Fruit fly (Drosophila melanogaster): ENCODE measurements around the gene Jasper.

The Jasper gene

DNA sequence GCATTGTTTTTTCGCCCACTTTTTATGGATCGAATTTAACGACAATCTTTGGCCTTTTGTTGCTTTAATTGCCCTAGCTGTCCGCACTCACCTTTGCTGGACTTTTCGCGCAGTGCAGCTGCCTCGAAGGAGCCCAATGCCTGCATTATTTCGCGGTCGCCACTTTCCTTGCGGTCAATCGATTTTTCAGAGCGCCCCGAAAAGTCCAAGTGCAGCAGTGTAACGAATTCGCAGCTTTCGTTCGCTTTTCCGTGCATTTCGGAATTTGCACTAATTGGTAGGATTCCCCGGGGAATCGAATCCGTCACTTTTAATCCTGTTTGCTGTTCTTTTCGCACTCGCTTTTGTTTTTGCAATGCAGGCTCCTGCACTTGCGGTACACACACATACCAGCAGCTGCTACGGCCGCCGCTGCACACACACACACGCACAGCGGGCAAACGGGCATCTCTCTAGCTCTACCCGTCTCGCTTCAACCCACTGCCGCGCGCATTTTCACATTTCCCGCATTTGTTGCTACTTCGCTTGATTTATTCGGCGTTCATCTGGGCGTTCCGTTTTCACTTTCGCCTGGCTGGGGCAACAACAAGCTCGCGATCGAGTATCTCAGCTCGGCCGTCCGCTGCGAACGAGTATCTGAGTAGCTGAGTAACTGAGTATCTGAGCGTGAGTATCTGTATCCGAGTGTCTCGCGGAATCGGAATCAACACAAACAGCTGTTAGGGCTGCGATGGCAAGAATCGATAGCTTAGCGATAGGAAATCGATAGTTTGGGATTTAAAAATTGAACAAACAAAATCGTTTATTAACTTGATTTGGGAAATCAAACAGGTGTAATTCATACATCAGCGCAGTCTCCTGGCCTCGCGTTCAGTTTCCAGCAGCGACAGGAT, 30.5 kb upstream of the Jasper start, which contains the start of gene Mgat2 (continued):
- peak; percentile 15; the same call in 1 of the 2 replicates for TF ChIP-seq MBD-R2 (GFP tag; IDR thresholded peaks at IDR 0.05)
- TF ChIP-seq Bgb (GFP tag; IDR thresholded peaks at IDR 0.05; ENCODE audit: partially characterized antibody) = peak; percentile 81
- TF ChIP-seq CG3163 (GFP tag; optimal IDR thresholded peaks at IDR 0.05) = no peak
- no peak for TF ChIP-seq CG10366 (GFP tag; IDR thresholded peaks at IDR 0.05)
- no peak for TF ChIP-seq Gug (GFP tag; IDR thresholded peaks at IDR 0.05)
- TF ChIP-seq hbn (GFP tag; IDR thresholded peaks at IDR 0.05; ENCODE audit: partially characterized antibody) = peak; percentile 89
- no peak for TF ChIP-seq CG7357 (GFP tag; IDR thresholded peaks at IDR 0.05)
- TF ChIP-seq Nf-YC (tag; optimal IDR thresholded peaks at IDR 0.05) = peak; percentile 55
- TF ChIP-seq aop (GFP tag; IDR thresholded peaks at IDR 0.05) = no peak
- TF ChIP-seq NC2β (GFP tag; optimal IDR thresholded peaks at IDR 0.05) = peak; percentile 41
- TF ChIP-seq CG13775 (GFP tag; optimal IDR thresholded peaks at IDR 0.05) = no peak
- no peak for TF ChIP-seq crc (GFP tag; optimal IDR thresholded peaks at IDR 0.05)
- TF ChIP-seq CG3995 (GFP tag; optimal IDR thresholded peaks at IDR 0.05) = peak; percentile 3
- TF ChIP-seq HLHmδ (GFP tag; optimal IDR thresholded peaks at IDR 0.05) = peak; percentile 97
- TF ChIP-seq ftz-f1 (GFP tag; optimal IDR thresholded peaks at IDR 0.05) = no peak
- TF ChIP-seq CG15073 (GFP tag; optimal IDR thresholded peaks at IDR 0.05) = no peak
- TF ChIP-seq CG10431 (GFP tag; optimal IDR thresholded peaks at IDR 0.05) = peak; percentile 77
- TF ChIP-seq Mad (GFP tag; optimal IDR thresholded peaks at IDR 0.05) = no peak
- no peak for TF ChIP-seq stc (GFP tag; IDR thresholded peaks at IDR 0.05)
- TF ChIP-seq CG1024 (GFP tag; IDR thresholded peaks at IDR 0.05) = no peak; the same call in 1 of the 2 replicates
- peak; percentile 83 for TF ChIP-seq CG8924 (tag; optimal IDR thresholded peaks at IDR 0.05)
- no peak for TF ChIP-seq CG2120 (GFP tag; optimal IDR thresholded peaks at IDR 0.05)
- TF ChIP-seq Rfx (GFP tag; IDR thresholded peaks at IDR 0.05) = peak; percentile 37; the same call in 1 of the 2 replicates
- TF ChIP-seq tll (GFP tag; optimal IDR thresholded peaks at IDR 0.05) = peak in 1 of 2 experiments; percentile 45
- peak; percentile 81; the same call in 2 of the 3 replicates for TF ChIP-seq knrl (GFP tag; IDR thresholded peaks at IDR 0.05; ENCODE audit: partially characterized antibody)
- TF ChIP-seq CG5245 (GFP tag; optimal IDR thresholded peaks at IDR 0.05) = no peak
- TF ChIP-seq chn (GFP tag; optimal IDR thresholded peaks at IDR 0.05) = peak; percentile 34
- TF ChIP-seq exex (tag; optimal IDR thresholded peaks at IDR 0.05) = no peak
- TF ChIP-seq Sox100B (GFP tag; optimal IDR thresholded peaks at IDR 0.05) = no peak
- TF ChIP-seq pan (optimal IDR thresholded peaks at IDR 0.05) = no peak
- no peak for TF ChIP-seq pan (GFP tag; optimal IDR thresholded peaks at IDR 0.05 in 1 of 2, IDR thresholded peaks at IDR 0.05 in 1 of 2)
- TF ChIP-seq CHES-1-like (GFP tag; optimal IDR thresholded peaks at IDR 0.05) = peak; percentile 44
- no peak for TF ChIP-seq Dip2 (GFP tag; IDR thresholded peaks at IDR 0.05)
- 0 out of 2 replicates have a peak, but pooled peaks have one; percentile 29 for TF ChIP-seq ara (GFP tag; IDR thresholded peaks at IDR 0.05)
- TF ChIP-seq kah (GFP tag; optimal IDR thresholded peaks at IDR 0.05) = peak; percentile 58
- peak; percentile 84 for TF ChIP-seq vvl (GFP tag; IDR thresholded peaks at IDR 0.05)
- peak; percentile 49 for TF ChIP-seq salm (tag; optimal IDR thresholded peaks at IDR 0.05)
- TF ChIP-seq CTCF (GFP tag; optimal IDR thresholded peaks at IDR 0.05) = no peak
- TF ChIP-seq tap (tag; optimal IDR thresholded peaks at IDR 0.05) = peak; percentile 65
- no peak for TF ChIP-seq insv (GFP tag; optimal IDR thresholded peaks at IDR 0.05)
- TF ChIP-seq gt (GFP tag; IDR thresholded peaks at IDR 0.05) = peak; percentile 33; the same call in 1 of the 2 replicates
- TF ChIP-seq crol (GFP tag; IDR thresholded peaks at IDR 0.05) = no peak
- 0 out of 2 replicates have a peak, but pooled peaks have one; percentile 7 for TF ChIP-seq CG11696 (GFP tag; IDR thresholded peaks at IDR 0.05)
- TF ChIP-seq CG12659 (GFP tag; optimal IDR thresholded peaks at IDR 0.05) = peak; percentile 29
- no peak for TF ChIP-seq repo (GFP tag; optimal IDR thresholded peaks at IDR 0.05)
- no peak for TF ChIP-seq CG9876 (GFP tag; optimal IDR thresholded peaks at IDR 0.05)
- peak; percentile 64; the same call in 1 of the 2 replicates for TF ChIP-seq ato (GFP tag; IDR thresholded peaks at IDR 0.05; ENCODE audit: partially characterized antibody)
- TF ChIP-seq Hr51 (GFP tag; optimal IDR thresholded peaks at IDR 0.05) = no peak
- TF ChIP-seq HmgD (GFP tag; optimal IDR thresholded peaks at IDR 0.05) = peak; percentile 51
- no peak for TF ChIP-seq CG11560 (tag; IDR thresholded peaks at IDR 0.05)
